Fruit fly (Drosophila melanogaster): ENCODE measurements around the gene CG2680.

The CG2680 gene

DNA sequence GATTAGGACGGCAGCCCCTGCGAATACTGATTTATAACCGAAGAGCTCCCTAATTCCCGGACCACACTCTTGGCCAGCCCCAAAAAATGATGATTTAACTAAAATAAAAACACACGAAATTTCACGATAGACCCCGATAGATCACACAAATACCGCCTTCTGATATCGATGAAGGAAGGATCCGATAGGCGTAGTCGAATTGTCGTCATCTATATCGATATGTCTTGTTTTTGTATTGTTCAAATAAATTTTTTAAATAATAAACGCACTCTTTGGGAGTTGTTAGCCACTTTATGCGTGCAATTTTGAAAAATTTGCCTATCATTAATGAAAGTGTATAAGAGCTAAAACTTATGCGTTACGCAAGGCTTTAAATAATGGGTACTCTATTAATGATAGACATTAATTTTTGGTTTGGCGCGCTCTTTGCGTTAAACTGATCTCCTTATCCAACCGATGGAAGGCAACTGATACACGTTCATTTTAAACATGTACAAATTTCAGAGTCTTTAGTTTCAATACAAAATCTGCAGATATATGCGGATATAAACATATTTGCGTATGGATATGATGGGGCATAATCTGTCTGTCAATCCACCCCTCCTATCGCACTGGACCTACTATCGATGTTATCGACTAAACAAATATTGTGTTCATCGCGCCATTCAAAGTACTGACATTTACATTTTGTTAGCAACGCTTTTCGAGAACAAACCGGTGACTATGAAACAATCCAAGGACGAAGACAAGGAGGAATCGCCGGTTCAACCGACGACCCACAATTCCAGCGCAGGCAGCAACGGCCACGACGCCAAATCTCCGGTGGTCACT, 8.9 kb downstream of the CG2680 start, which contains the start of the genes Spg7 and Lint-O (continued):
- no peak for TF ChIP-seq gro (GFP tag; optimal IDR thresholded peaks at IDR 0.05)
- no peak for TF ChIP-seq Hr39 (optimal IDR thresholded peaks at IDR 0.05)
- no peak for TF ChIP-seq sug (tag; optimal IDR thresholded peaks at IDR 0.05)
- TF ChIP-seq tup (GFP tag; optimal IDR thresholded peaks at IDR 0.05), result no peak
- peak; percentile 76 for TF ChIP-seq bbx (GFP tag; IDR thresholded peaks at IDR 0.05; ENCODE audit: partially characterized antibody)
- TF ChIP-seq cwo (GFP tag; optimal IDR thresholded peaks at IDR 0.05), result no peak
- TF ChIP-seq CG3847 (GFP tag; IDR thresholded peaks at IDR 0.05), result no peak
- no peak for TF ChIP-seq CG17186 (GFP tag; optimal IDR thresholded peaks at IDR 0.05)
- no peak for TF ChIP-seq oc (tag; optimal IDR thresholded peaks at IDR 0.05)
- TF ChIP-seq CG1603 (tag; optimal IDR thresholded peaks at IDR 0.05), result no peak
- TF ChIP-seq zen2 (GFP tag; IDR thresholded peaks at IDR 0.05; ENCODE audit: partially characterized antibody), result peak; percentile 59
- peak; percentile 66; the same call in 2 of the 3 replicates for TF ChIP-seq hb (GFP tag; IDR thresholded peaks at IDR 0.05; ENCODE audit: partially characterized antibody)
- no peak for TF ChIP-seq CG15269 (tag; optimal IDR thresholded peaks at IDR 0.05)
- no peak for TF ChIP-seq CG8944 (GFP tag; optimal IDR thresholded peaks at IDR 0.05)
- TF ChIP-seq CG17829 (tag; optimal IDR thresholded peaks at IDR 0.05), result no peak
- TF ChIP-seq ab (GFP tag; optimal IDR thresholded peaks at IDR 0.05), result no peak
- no peak for TF ChIP-seq H2.0 (GFP tag; IDR thresholded peaks at IDR 0.05)
- no peak for TF ChIP-seq CG17802 (tag; optimal IDR thresholded peaks at IDR 0.05)
- no peak for TF ChIP-seq CG15011 (GFP tag; optimal IDR thresholded peaks at IDR 0.05)
- no peak for TF ChIP-seq kay (GFP tag; optimal IDR thresholded peaks at IDR 0.05)
- TF ChIP-seq CG6254 (GFP tag; optimal IDR thresholded peaks at IDR 0.05), result no peak
- peak; percentile 19 for TF ChIP-seq stwl (tag; optimal IDR thresholded peaks at IDR 0.05)
- no peak for TF ChIP-seq Poxn (GFP tag; IDR thresholded peaks at IDR 0.05)
- TF ChIP-seq pb (GFP tag; optimal IDR thresholded peaks at IDR 0.05), result no peak
- TF ChIP-seq CG10267 (tag; optimal IDR thresholded peaks at IDR 0.05), result no peak
- no peak for TF ChIP-seq Nf-YA (GFP tag; IDR thresholded peaks at IDR 0.05)
- no peak for TF ChIP-seq bsh (GFP tag; optimal IDR thresholded peaks at IDR 0.05)
- no peak for TF ChIP-seq ro (GFP tag; IDR thresholded peaks at IDR 0.05)
- TF ChIP-seq slou (GFP tag; optimal IDR thresholded peaks at IDR 0.05), result no peak
- no peak for TF ChIP-seq so (GFP tag; IDR thresholded peaks at IDR 0.05)
- peak; percentile 78 for TF ChIP-seq BEAF-32 (GFP tag; optimal IDR thresholded peaks at IDR 0.05)
- TF ChIP-seq MESR4 (GFP tag; optimal IDR thresholded peaks at IDR 0.05), result no peak
- no peak for TF ChIP-seq yki (optimal IDR thresholded peaks at IDR 0.05)
- no peak for TF ChIP-seq CG1024 (GFP tag; IDR thresholded peaks at IDR 0.05)
- TF ChIP-seq bcd (GFP tag; optimal IDR thresholded peaks at IDR 0.05), result no peak
- 0 out of 3 replicates have a peak, but pooled peaks have one; percentile 34 for TF ChIP-seq mld (GFP tag; IDR thresholded peaks at IDR 0.05; ENCODE audit: partially characterized antibody)
- TF ChIP-seq jigr1 (GFP tag; IDR thresholded peaks at IDR 0.05), result no peak
- TF ChIP-seq maf-S (GFP tag; optimal IDR thresholded peaks at IDR 0.05), result no peak
- peak; percentile 53 for TF ChIP-seq inv (GFP tag; IDR thresholded peaks at IDR 0.05; ENCODE audit: partially characterized antibody)
- TF ChIP-seq Usf (GFP tag; optimal IDR thresholded peaks at IDR 0.05), result no peak
- TF ChIP-seq CG5180 (GFP tag; optimal IDR thresholded peaks at IDR 0.05), result no peak
- TF ChIP-seq klu (GFP tag; IDR thresholded peaks at IDR 0.05), result no peak
- TF ChIP-seq Dp (GFP tag; optimal IDR thresholded peaks at IDR 0.05), result peak; percentile 66
- no peak for TF ChIP-seq Doc2 (GFP tag; IDR thresholded peaks at IDR 0.05)
- TF ChIP-seq sc (optimal IDR thresholded peaks at IDR 0.05), result no peak
- TF ChIP-seq sc (GFP tag; optimal IDR thresholded peaks at IDR 0.05), result no peak
- TF ChIP-seq salm (tag; optimal IDR thresholded peaks at IDR 0.05), result no peak
- TF ChIP-seq chinmo (GFP tag; IDR thresholded peaks at IDR 0.05; ENCODE audit: partially characterized antibody), result 0 out of 4 replicates have a peak, but pooled peaks have one; percentile 63
- TF ChIP-seq Opbp (GFP tag; IDR thresholded peaks at IDR 0.05; ENCODE audit: partially characterized antibody), result peak; percentile 84

Measured in whole organism, embryonic.